Worm (Caenorhabditis elegans) whole organism, young adult: ENCODE measurements around the gene dpf-7.
"Not testable (repeated sequence)": the region's sequence is repeated elsewhere in the genome, so short reads cannot be mapped to it uniquely, and the experiment has no call there.

Source experiments
- F55B11.4 ChIP-seq: sonication (generic microtip); optimal IDR thresholded peaks from 2 replicates; lab custom pipeline; 2016; ENCODE audit warnings: missing compliant biosample characterization, missing genetic modification characterization, borderline replicate concordance; ENCODE audit not compliant: insufficient read depth
- T26A5.8 ChIP-seq: sonication (generic microtip); optimal IDR thresholded peaks from 2 replicates; lab custom pipeline; 2016; ENCODE audit warnings: missing genetic modification characterization, missing compliant biosample characterization
- unc-130 ChIP-seq: sonication (generic microtip); optimal IDR thresholded peaks from 2 replicates; lab custom pipeline; 2016; ENCODE audit warnings: missing genetic modification reagents, missing genetic modification characterization, missing compliant biosample characterization
- ztf-22 ChIP-seq: fragments of 200-800 bp; sonication (Bioruptor generic); optimal IDR thresholded peaks from 2 replicates; lab custom pipeline; 2018; ENCODE audit warnings: mild to moderate bottlenecking, missing genetic modification characterization, moderate library complexity, missing compliant biosample characterization

- not testable (repeated sequence) for TF ChIP-seq T26A5.8 (tag; lab: Kevin White, UChicago); unc-130 (GFP tag; lab: Kevin White, UChicago); ztf-22 (GFP tag; lab: Kevin White, UChicago); F55B11.4 (tag; lab: Kevin White, UChicago)
Observed at ce11 chrIV:4784687-4785086, 17.7 kb downstream of the dpf-7 start.
